Fruit fly (Drosophila melanogaster): ENCODE measurements around the gene CG2854.

DNA sequence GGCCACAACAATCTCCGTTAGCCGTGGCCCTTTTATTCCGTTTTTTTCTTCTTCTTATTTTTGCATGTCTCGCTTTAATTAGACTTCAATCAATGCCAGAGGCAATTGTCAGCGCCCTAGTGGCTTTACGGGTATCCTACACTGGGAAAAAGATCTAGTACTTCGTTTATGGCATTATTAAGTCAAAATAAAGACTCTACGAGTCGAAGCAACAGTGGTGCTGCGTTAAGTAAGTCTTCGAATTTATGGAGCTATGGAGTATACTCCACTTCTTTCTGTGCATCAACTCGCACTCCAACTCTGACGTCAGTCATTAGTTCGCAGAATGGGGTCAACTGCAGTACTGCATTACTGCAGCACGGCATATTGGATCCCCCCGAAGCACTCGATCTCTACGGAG is 29.5 kb downstream of the CG2854 start:
- TF ChIP-seq D1 (tag; optimal IDR thresholded peaks at IDR 0.05) = no peak
- peak; percentile 10 for TF ChIP-seq Pif1B (GFP tag; optimal IDR thresholded peaks at IDR 0.05)
- TF ChIP-seq CG9948 (tag; optimal IDR thresholded peaks at IDR 0.05) = no peak
- TF ChIP-seq CG8159 (tag; optimal IDR thresholded peaks at IDR 0.05) = peak; percentile 35
- TF ChIP-seq CG32121 (GFP tag; IDR thresholded peaks at IDR 0.05) = peak; percentile 55; the same call in 1 of the 2 replicates
- no peak for TF ChIP-seq EcR (GFP tag; optimal IDR thresholded peaks at IDR 0.05)
- no peak for TF ChIP-seq Snoo (tag; optimal IDR thresholded peaks at IDR 0.05)
- TF ChIP-seq Ets98B (GFP tag; IDR thresholded peaks at IDR 0.05) = peak; percentile 74
